Fruit fly (Drosophila melanogaster) whole organism, prepupa: ENCODE results near the gene N.
A peak's percentile ranks its signal among the peaks of the same experiment; 100 is the strongest.

Experiments used
- Blimp-1 ChIP-seq: fragments of 200-800 bp; sonication (Bioruptor generic); optimal IDR thresholded peaks from 3 replicates; lab custom pipeline; 2017; ENCODE audit warnings: missing biosample characterization, missing genetic modification characterization, mild to moderate bottlenecking, moderate library complexity, missing genetic modification reagents
- CG10631 ChIP-seq: fragments of 200-800 bp; sonication (Bioruptor generic); optimal IDR thresholded peaks from 2 replicates; lab custom pipeline; 2016; ENCODE audit warnings: missing biosample characterization, missing genetic modification characterization
- CG10669 ChIP-seq: fragments of 200-800 bp; sonication (Bioruptor generic); optimal IDR thresholded peaks from 3 replicates; lab custom pipeline; 2018; ENCODE audit warnings: missing biosample characterization, mild to moderate bottlenecking, missing genetic modification characterization, moderate library complexity
- CG11294 ChIP-seq: fragments of 200-800 bp; sonication (Bioruptor generic); IDR thresholded peaks from 2 replicates; pipeline ENCODE4 v1.3.6; 2022; ENCODE audit warnings: missing biosample characterization, missing genetic modification characterization
- CG11762 ChIP-seq: fragments of 200-800 bp; sonication (Bioruptor generic); optimal IDR thresholded peaks from 3 replicates; lab custom pipeline; 2016; ENCODE audit warnings: missing biosample characterization, missing genetic modification characterization; ENCODE audit not compliant: insufficient read depth
- CG11902 ChIP-seq: fragments of 200-800 bp; sonication (Bioruptor generic); optimal IDR thresholded peaks from 3 replicates; lab custom pipeline; 2016; ENCODE audit warnings: missing biosample characterization, missing genetic modification characterization
- CG15336 ChIP-seq: fragments of 200-800 bp; sonication (Bioruptor generic); IDR thresholded peaks from 2 replicates; pipeline ENCODE4 v1.3.6; 2022; ENCODE audit warnings: missing biosample characterization, missing genetic modification characterization
- CG1621 ChIP-seq: fragments of 200-800 bp; sonication (Bioruptor generic); optimal IDR thresholded peaks from 3 replicates; lab custom pipeline; 2018; ENCODE audit warnings: missing biosample characterization, mild to moderate bottlenecking, missing genetic modification characterization
- CG16779 ChIP-seq: fragments of 200-800 bp; sonication (Bioruptor generic); optimal IDR thresholded peaks from 3 replicates; lab custom pipeline; 2017; ENCODE audit warnings: missing biosample characterization, mild to moderate bottlenecking, missing genetic modification characterization
- CG34406 ChIP-seq: fragments of 200-800 bp; sonication (Bioruptor generic); optimal IDR thresholded peaks from 3 replicates; lab custom pipeline; 2016; ENCODE audit warnings: missing biosample characterization, missing genetic modification characterization
- CG3919 ChIP-seq: fragments of 200-800 bp; sonication (Bioruptor generic); optimal IDR thresholded peaks from 3 replicates; lab custom pipeline; 2016; ENCODE audit warnings: missing biosample characterization, missing genetic modification characterization
- CG6163 ChIP-seq: fragments of 200-800 bp; sonication (Bioruptor generic); IDR thresholded peaks from 3 replicates; pipeline ENCODE4 v1.3.6; 2022; ENCODE audit warnings: missing biosample characterization, missing genetic modification characterization
- CG6276 ChIP-seq: fragments of 200-800 bp; sonication (Bioruptor generic); optimal IDR thresholded peaks from 2 replicates; lab custom pipeline; 2017; ENCODE audit warnings: missing biosample characterization, mild to moderate bottlenecking, missing genetic modification characterization
- CG6808 ChIP-seq: fragments of 200-800 bp; sonication (Bioruptor generic); optimal IDR thresholded peaks from 3 replicates; lab custom pipeline; 2017; ENCODE audit warnings: missing biosample characterization, missing genetic modification characterization, mild to moderate bottlenecking, moderate library complexity, missing genetic modification reagents
- CG6854 ChIP-seq: fragments of 200-800 bp; sonication (Bioruptor generic); optimal IDR thresholded peaks from 2 replicates; lab custom pipeline; 2017; ENCODE audit warnings: missing biosample characterization, mild to moderate bottlenecking, missing genetic modification characterization
- CG8119 ChIP-seq: fragments of 200-800 bp; sonication (Bioruptor generic); IDR thresholded peaks from 3 replicates; pipeline ENCODE4 v1.3.6; 2022; ENCODE audit warnings: missing biosample characterization, missing genetic modification characterization
- Eip75B ChIP-seq: fragments of 200-800 bp; sonication (Bioruptor generic); optimal IDR thresholded peaks from 3 replicates; lab custom pipeline; 2016; ENCODE audit warnings: missing biosample characterization, missing genetic modification characterization
- Eip78C ChIP-seq: fragments of 200-800 bp; sonication (Bioruptor generic); peaks from one replicate; lab custom pipeline; 2016; ENCODE audit warnings: missing biosample characterization, missing genetic modification characterization
- Eip93F ChIP-seq: fragments of 200-800 bp; sonication (Bioruptor generic); optimal IDR thresholded peaks from 2 replicates; lab custom pipeline; 2016; ENCODE audit warnings: missing biosample characterization, mild to moderate bottlenecking, missing genetic modification characterization
- Ets96B ChIP-seq: fragments of 200-800 bp; optimal IDR thresholded peaks from 2 replicates; lab custom pipeline; 2019; ENCODE audit warnings: missing biosample characterization, mild to moderate bottlenecking, missing genetic modification characterization, moderate library complexity
- Gug ChIP-seq: fragments of 200-800 bp; sonication (Bioruptor generic); IDR thresholded peaks from 2 replicates; pipeline ENCODE4 v1.3.6; 2022; ENCODE audit warnings: missing biosample characterization, missing genetic modification characterization
- Hr39 ChIP-seq: fragments of 200-800 bp; sonication (Bioruptor generic); optimal IDR thresholded peaks from 2 replicates; lab custom pipeline; 2016; ENCODE audit warnings: missing biosample characterization, missing genetic modification characterization
- Hr4 ChIP-seq: fragments of 200-800 bp; sonication (Bioruptor generic); optimal IDR thresholded peaks from 3 replicates; lab custom pipeline; 2016; ENCODE audit warnings: missing biosample characterization, missing genetic modification characterization
- Lpt ChIP-seq: fragments of 200-800 bp; sonication (Bioruptor generic); optimal IDR thresholded peaks from 3 replicates; lab custom pipeline; 2016; ENCODE audit warnings: missing biosample characterization, missing genetic modification characterization
- Smox ChIP-seq: fragments of 200-800 bp; sonication (Bioruptor generic); optimal IDR thresholded peaks from 3 replicates; lab custom pipeline; 2016; ENCODE audit warnings: missing biosample characterization, missing genetic modification characterization
- Sox102F ChIP-seq: fragments of 200-800 bp; sonication (Bioruptor generic); optimal IDR thresholded peaks from 2 replicates; lab custom pipeline; 2016; ENCODE audit warnings: missing biosample characterization, mild to moderate bottlenecking, missing genetic modification characterization
- Sox14 ChIP-seq: fragments of 200-800 bp; sonication (Bioruptor generic); optimal IDR thresholded peaks from 3 replicates; lab custom pipeline; 2016; ENCODE audit warnings: missing biosample characterization, missing genetic modification characterization
- achi ChIP-seq: fragments of 200-800 bp; sonication (Bioruptor generic); optimal IDR thresholded peaks from 3 replicates; lab custom pipeline; 2016; ENCODE audit warnings: missing biosample characterization, missing genetic modification characterization
- acj6 ChIP-seq: fragments of 200-800 bp; sonication (Bioruptor generic); optimal IDR thresholded peaks from 3 replicates; lab custom pipeline; 2016; ENCODE audit warnings: missing biosample characterization, missing genetic modification characterization
- dac ChIP-seq: fragments of 200-800 bp; sonication (Bioruptor generic); optimal IDR thresholded peaks from 2 replicates; lab custom pipeline; 2017; ENCODE audit warnings: missing biosample characterization, mild to moderate bottlenecking, missing genetic modification characterization
- dsx ChIP-seq: fragments of 200-800 bp; optimal IDR thresholded peaks from 3 replicates; lab custom pipeline; 2019; ENCODE audit warnings: missing biosample characterization, mild to moderate bottlenecking, missing genetic modification characterization, moderate library complexity; ENCODE audit not compliant: poor library complexity, severe bottlenecking
- esn ChIP-seq: fragments of 200-800 bp; sonication (Bioruptor generic); optimal IDR thresholded peaks from 2 replicates; lab custom pipeline; 2016; ENCODE audit warnings: missing biosample characterization, mild to moderate bottlenecking, missing genetic modification characterization, moderate library complexity
- fkh ChIP-seq: fragments of 200-800 bp; sonication (Bioruptor generic); optimal IDR thresholded peaks from 3 replicates; lab custom pipeline; 2017; ENCODE audit warnings: missing biosample characterization, mild to moderate bottlenecking, missing genetic modification characterization, moderate library complexity
- net ChIP-seq: fragments of 200-800 bp; sonication (Bioruptor generic); optimal IDR thresholded peaks from 3 replicates; lab custom pipeline; 2016; ENCODE audit warnings: missing biosample characterization, missing genetic modification characterization
- salr ChIP-seq, 2 experiments: fragments of 200-800 bp; sonication (Bioruptor generic); optimal IDR thresholded peaks; 3 replicates each; lab custom pipeline; 2016 to 2018; ENCODE audit warnings: missing biosample characterization in 2 of 2, missing genetic modification characterization in 2 of 2, mild to moderate bottlenecking in 1 of 2
- ss ChIP-seq, 2 experiments: fragments of 200-800 bp; sonication (Bioruptor generic); optimal IDR thresholded peaks; 2 replicates in 1 of 2; 3 replicates in 1 of 2; lab custom pipeline; 2017 to 2018; ENCODE audit warnings: mild to moderate bottlenecking in 2 of 2, missing biosample characterization in 2 of 2, missing genetic modification characterization in 2 of 2, moderate library complexity in 1 of 2
- topi ChIP-seq: fragments of 200-800 bp; sonication (Bioruptor generic); optimal IDR thresholded peaks from 3 replicates; lab custom pipeline; 2016; ENCODE audit warnings: missing biosample characterization, missing genetic modification characterization

N gene

dm6 chrX:3097008-3097407 lies 37.7 kb upstream of the N start (continued):
- TF ChIP-seq Blimp-1 (GFP tag; lab: Kevin White, UChicago) (peak; percentile 67), ss (GFP tag; optimal IDR thresholded peaks at IDR 0.05; lab: Kevin White, UChicago) (peak; percentile 81 to 88), CG34406 (GFP tag; lab: Kevin White, UChicago) (peak; percentile 85), CG11762 (peak; percentile 77), acj6 (GFP tag; lab: Kevin White, UChicago) (peak; percentile 89), CG15336 (GFP tag; lab: Robert Waterston, UW) (peak; percentile 69), CG3919 (peak; percentile 92), net (GFP tag; lab: Kevin White, UChicago) (peak; percentile 76), CG16779 (tag; lab: Kevin White, UChicago) (peak; percentile 55), CG11902 (GFP tag; lab: Kevin White, UChicago) (peak; percentile 88), Smox (GFP tag; lab: Kevin White, UChicago) (peak; percentile 85), CG10669 (GFP tag; lab: Kevin White, UChicago) (peak; percentile 90), Eip75B (GFP tag; lab: Kevin White, UChicago) (peak; percentile 87), CG6163 (GFP tag; lab: Robert Waterston, UW) (peak; percentile 89), Hr39 (GFP tag; lab: Kevin White, UChicago) (peak; percentile 89), CG6276 (GFP tag; lab: Kevin White, UChicago) (peak; percentile 57), dac (peak; percentile 66), Eip93F (GFP tag; lab: Kevin White, UChicago) (peak; percentile 68), Eip78C (peak; percentile 97), esn (GFP tag; lab: Kevin White, UChicago) (peak; percentile 89), CG10631 (GFP tag; lab: Kevin White, UChicago) (peak; percentile 86), Hr4 (GFP tag; lab: Kevin White, UChicago) (peak; percentile 62), CG8119 (GFP tag; lab: Robert Waterston, UW) (peak; percentile 79), Lpt (GFP tag; lab: Kevin White, UChicago) (peak; percentile 77), Gug (GFP tag; lab: Robert Waterston, UW) (peak; percentile 67), dsx (GFP tag; lab: Kevin White, UChicago) (peak; percentile 83), Sox14 (peak; percentile 90), CG1621 (tag; lab: Kevin White, UChicago) (peak; percentile 88), fkh (GFP tag; lab: Kevin White, UChicago) (peak; percentile 42), Ets96B (tag; lab: Kevin White, UChicago) (peak; percentile 87), Sox102F (GFP tag; lab: Kevin White, UChicago) (peak; percentile 89), salr (GFP tag; optimal IDR thresholded peaks at IDR 0.05; lab: Kevin White, UChicago) (peak; percentile 71 to 80)

- TF ChIP-seq Blimp-1 (GFP tag; lab: Kevin White, UChicago) (no peak), CG8119 (GFP tag; lab: Robert Waterston, UW) (peak; percentile 29; the same call in 1 of the 3 replicates), ss (GFP tag; optimal IDR thresholded peaks at IDR 0.05; lab: Kevin White, UChicago) (peak; percentile 51 to 79), dsx (GFP tag; lab: Kevin White, UChicago) (peak; percentile 22), CG6854 (GFP tag; lab: Kevin White, UChicago) (peak; percentile 100), CG6808 (GFP tag; lab: Kevin White, UChicago) (no peak), topi (GFP tag; lab: Kevin White, UChicago) (no peak), Eip78C (peak; percentile 59), CG11294 (GFP tag; lab: Robert Waterston, UW) (no peak), achi (GFP tag; lab: Kevin White, UChicago) (no peak)
Measured at dm6 chrX:3099161-3099912, 35.3 kb upstream of the N start.
